Worm (Caenorhabditis elegans) whole organism, L1 larva: Measurements from ENCODE around the gene srbc-31.

Source experiments
- aha-1 ChIP-seq: fragments of 150-350 bp; optimal IDR thresholded peaks from 2 replicates; lab custom pipeline; 2014; ENCODE audit warnings: missing biosample characterization, missing genetic modification characterization
- ceh-82 ChIP-seq, 3 experiments: fragments of 150-350 bp in 1 of 3; sonication (generic microtip) in 2 of 3; optimal IDR thresholded peaks; 2 replicates each; lab custom pipeline; 2014 to 2017; ENCODE audit warnings: missing biosample characterization in 3 of 3, missing genetic modification characterization in 3 of 3
- ces-1 ChIP-seq: fragments of 150-350 bp; optimal IDR thresholded peaks from 2 replicates; lab custom pipeline; 2014; ENCODE audit warnings: missing biosample characterization, missing genetic modification reagents, missing genetic modification characterization
- egl-27 ChIP-seq, 2 experiments: fragments of 150-350 bp in 1 of 2; sonication (generic microtip); optimal IDR thresholded peaks; 3 replicates each; lab custom pipeline; 2017 to 2018; ENCODE audit warnings: missing biosample characterization in 2 of 2, missing genetic modification characterization in 2 of 2, missing genetic modification reagents in 2 of 2
- lin-35 ChIP-seq, 2 experiments: fragments of 150-350 bp; optimal IDR thresholded peaks; 2 replicates each; lab custom pipeline; 2014; ENCODE audit warnings: missing biosample characterization in 2 of 2, missing genetic modification characterization in 2 of 2, missing genetic modification reagents in 2 of 2
- lsy-2 ChIP-seq, 2 experiments: fragments of 150-350 bp; optimal IDR thresholded peaks; 2 replicates each; lab custom pipeline; 2014; ENCODE audit warnings: missing biosample characterization in 2 of 2, missing genetic modification characterization in 2 of 2
- mdl-1 ChIP-seq, 2 experiments: fragments of 150-350 bp; optimal IDR thresholded peaks; 2 replicates each; lab custom pipeline; 2014 to 2017; ENCODE audit warnings: missing biosample characterization in 2 of 2, missing genetic modification characterization in 2 of 2, inconsistent platforms in 1 of 2
- nhr-85 ChIP-seq: sonication (generic microtip); peaks from one replicate; lab custom pipeline; 2016; ENCODE audit warnings: missing genetic modification characterization, inconsistent platforms, missing compliant biosample characterization
- snpc-4 ChIP-seq: fragments of 150-350 bp; optimal IDR thresholded peaks from 2 replicates; lab custom pipeline; 2014; ENCODE audit warnings: missing biosample characterization, missing genetic modification characterization

DNA sequence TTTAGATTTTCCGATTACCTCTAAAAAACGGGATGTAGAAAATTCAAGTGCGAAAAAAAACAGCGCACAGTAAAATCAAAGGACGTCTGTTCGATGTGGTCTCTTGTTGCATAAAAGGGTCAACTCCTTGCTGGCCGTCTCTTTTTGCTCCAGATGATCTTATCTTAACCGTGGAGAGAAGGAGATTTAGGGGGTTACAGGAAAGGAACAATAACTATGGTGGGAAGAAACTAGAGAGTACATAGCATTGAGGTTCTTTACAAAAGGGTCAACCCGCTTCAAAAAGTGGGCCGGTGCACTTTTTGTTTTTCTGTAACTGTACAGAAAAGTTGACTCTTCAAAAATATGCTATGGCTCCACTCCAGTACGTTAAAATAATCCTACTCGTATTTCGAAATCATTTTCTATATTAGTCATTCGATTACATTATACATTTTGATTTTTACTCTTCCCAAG lies 45.8 kb downstream of the srbc-31 start, which contains the start of the genes T20D4.19 and srj-9:
- TF ChIP-seq snpc-4 (tag; lab: Kevin White, UChicago) (no peak), lsy-2 (tag; optimal IDR thresholded peaks at IDR 0.05; lab: Kevin White, UChicago) (no peak), egl-27 (tag; optimal IDR thresholded peaks at IDR 0.05; lab: Kevin White, UChicago) (no peak), ceh-82 (tag; optimal IDR thresholded peaks at IDR 0.05; lab: Kevin White, UChicago) (no peak), lin-35 (GFP tag; optimal IDR thresholded peaks at IDR 0.05; lab: Kevin White, UChicago) (no peak), ces-1 (GFP tag; lab: Kevin White, UChicago) (no peak), nhr-85 (tag; lab: Kevin White, UChicago) (no peak), mdl-1 (tag; optimal IDR thresholded peaks at IDR 0.05; lab: Kevin White, UChicago) (no peak), aha-1 (tag; lab: Kevin White, UChicago) (no peak)
